Worm (Caenorhabditis elegans) whole organism, L4/young adult: ENCODE data around the gene cpg-7.

Source experiments
- W03F9.2 ChIP-seq: fragments of 150-350 bp; optimal IDR thresholded peaks from 2 replicates; lab custom pipeline; 2014; ENCODE audit warnings: missing biosample characterization, missing genetic modification characterization
- dao-5 ChIP-seq: sonication (generic microtip); optimal IDR thresholded peaks from 2 replicates; lab custom pipeline; 2016; ENCODE audit warnings: missing genotype, missing genetic modification characterization, moderate library complexity, missing compliant biosample characterization
- him-1 ChIP-seq: sonication (generic microtip); optimal IDR thresholded peaks from 2 replicates; lab custom pipeline; 2016; ENCODE audit warnings: missing genotype, missing genetic modification reagents, missing genetic modification characterization, missing compliant biosample characterization

ce11 chrII:14094590-14094989 is 14.4 kb downstream of the cpg-7 start, which contains the start of gene col-87:
- TF ChIP-seq him-1, result no peak
- TF ChIP-seq W03F9.2 (tag; lab: Kevin White, UChicago), result no peak
- no peak for TF ChIP-seq dao-5
